Fruit fly (Drosophila melanogaster) whole organism, embryonic: Measurements from ENCODE around the gene Nepl12.
A peak's percentile ranks its signal among the peaks of the same experiment; 100 is the strongest.

Source experiments
- CG13123 ChIP-seq: fragments of 200-800 bp; sonication (Bioruptor generic); optimal IDR thresholded peaks from 2 replicates; lab custom pipeline; 2016; ENCODE audit warnings: missing biosample characterization, missing genetic modification characterization
- CG14667 ChIP-seq: fragments of 200-800 bp; sonication (Bioruptor generic); IDR thresholded peaks from 2 replicates; pipeline ENCODE4 v1.3.6; 2022; ENCODE audit warnings: missing biosample characterization, missing genetic modification characterization
- CG15696 ChIP-seq: fragments of 200-800 bp; sonication (Bioruptor generic); optimal IDR thresholded peaks from 2 replicates; lab custom pipeline; 2019; ENCODE audit warnings: missing biosample characterization, mild to moderate bottlenecking, missing genetic modification characterization, moderate library complexity
- CG16813 ChIP-seq: fragments of 200-800 bp; sonication (Bioruptor generic); IDR thresholded peaks from 3 replicates; pipeline ENCODE4 v1.3.6; 2022; ENCODE audit warnings: missing biosample characterization, missing genetic modification characterization; ENCODE audit not compliant: partially characterized antibody
- CG16863 ChIP-seq: fragments of 200-800 bp; sonication (Bioruptor generic); optimal IDR thresholded peaks from 3 replicates; lab custom pipeline; 2016; ENCODE audit warnings: missing biosample characterization, missing genetic modification characterization
- CG17328 ChIP-seq: fragments of 200-800 bp; sonication (Bioruptor generic); IDR thresholded peaks from 2 replicates; pipeline ENCODE4 v1.3.6; 2022; ENCODE audit warnings: missing biosample characterization, missing genetic modification characterization
- CG17568 ChIP-seq: fragments of 200-800 bp; sonication (Bioruptor generic); optimal IDR thresholded peaks from 2 replicates; lab custom pipeline; 2018; ENCODE audit warnings: missing biosample characterization, mild to moderate bottlenecking, missing genetic modification characterization, moderate library complexity
- CG17802 ChIP-seq: fragments of 200-800 bp; sonication (Bioruptor generic); optimal IDR thresholded peaks from 2 replicates; lab custom pipeline; 2018; ENCODE audit warnings: missing biosample characterization, mild to moderate bottlenecking, missing genetic modification characterization, moderate library complexity
- CG2202 ChIP-seq: fragments of 200-800 bp; sonication (Bioruptor generic); optimal IDR thresholded peaks from 2 replicates; lab custom pipeline; 2018; ENCODE audit warnings: missing biosample characterization, mild to moderate bottlenecking, missing genetic modification characterization
- CG30403 ChIP-seq: fragments of 200-800 bp; sonication (Bioruptor generic); optimal IDR thresholded peaks from 3 replicates; lab custom pipeline; 2016; ENCODE audit warnings: missing biosample characterization, missing genetic modification characterization
- CG3065 ChIP-seq: fragments of 200-800 bp; sonication (Bioruptor generic); optimal IDR thresholded peaks from 2 replicates; lab custom pipeline; 2016; ENCODE audit warnings: missing biosample characterization, missing genetic modification characterization
- CG31441 ChIP-seq: fragments of 200-800 bp; sonication (Bioruptor generic); IDR thresholded peaks from 2 replicates; pipeline ENCODE4 v1.3.6; 2022; ENCODE audit warnings: missing biosample characterization, missing genetic modification characterization
- CG3726 ChIP-seq: fragments of 200-800 bp; sonication (Bioruptor generic); IDR thresholded peaks from 3 replicates; pipeline ENCODE4, ENCODE4 v1.3.6; 2022; ENCODE audit warnings: missing biosample characterization, missing genetic modification characterization
- CG4424 ChIP-seq: fragments of 200-800 bp; sonication (Bioruptor generic); optimal IDR thresholded peaks from 3 replicates; lab custom pipeline; 2016; ENCODE audit warnings: missing biosample characterization, missing genetic modification characterization
- CG4617 ChIP-seq: fragments of 200-800 bp; sonication (Bioruptor generic); optimal IDR thresholded peaks from 3 replicates; lab custom pipeline; 2016; ENCODE audit warnings: missing biosample characterization, missing genetic modification characterization, borderline replicate concordance
- CG4854 ChIP-seq: fragments of 200-800 bp; sonication (Bioruptor generic); optimal IDR thresholded peaks from 2 replicates; lab custom pipeline; 2016; ENCODE audit warnings: missing biosample characterization, missing genetic modification characterization, inconsistent platforms
- CG7271 ChIP-seq: fragments of 200-800 bp; sonication (Bioruptor generic); optimal IDR thresholded peaks from 2 replicates; lab custom pipeline; 2018; ENCODE audit warnings: missing biosample characterization, mild to moderate bottlenecking, missing genetic modification characterization, moderate library complexity
- CG7928 ChIP-seq: fragments of 200-800 bp; sonication (Bioruptor generic); optimal IDR thresholded peaks from 2 replicates; lab custom pipeline; 2017; ENCODE audit warnings: missing biosample characterization, mild to moderate bottlenecking, missing genetic modification characterization
- CG9609 ChIP-seq: fragments of 200-800 bp; sonication (Bioruptor generic); optimal IDR thresholded peaks from 3 replicates; lab custom pipeline; 2016; ENCODE audit warnings: missing biosample characterization, missing genetic modification characterization
- CrebB ChIP-seq: fragments of 200-800 bp; sonication (Bioruptor generic); optimal IDR thresholded peaks from 3 replicates; lab custom pipeline; 2018; ENCODE audit warnings: missing biosample characterization, mild to moderate bottlenecking, missing genetic modification characterization
- D ChIP-seq, 2 experiments: fragments of 200-800 bp in 1 of 2; fragments of >200 bp in 1 of 2; sonication (Bioruptor generic) in 1 of 2; optimal IDR thresholded peaks; 2 replicates in 1 of 2; 3 replicates in 1 of 2; lab custom pipeline; 2017; ENCODE audit warnings: mild to moderate bottlenecking in 1 of 2, missing biosample characterization in 1 of 2, missing genetic modification characterization in 1 of 2, missing genetic modification reagents in 1 of 2
- D19B ChIP-seq: fragments of 200-800 bp; sonication (Bioruptor generic); optimal IDR thresholded peaks from 2 replicates; lab custom pipeline; 2017; ENCODE audit warnings: missing biosample characterization, mild to moderate bottlenecking, missing genetic modification characterization
- Dbx ChIP-seq: fragments of 200-800 bp; sonication (Bioruptor generic); IDR thresholded peaks from 3 replicates; pipeline ENCODE4 v1.3.6; 2022; ENCODE audit warnings: missing biosample characterization, missing genetic modification characterization
- Dll ChIP-seq: fragments of 200-800 bp; sonication (Bioruptor generic); IDR thresholded peaks from 4 replicates; pipeline ENCODE4 v1.3.6; 2022; ENCODE audit warnings: missing biosample characterization, missing genetic modification characterization; ENCODE audit not compliant: partially characterized antibody
- Doc3 ChIP-seq: fragments of 200-800 bp; sonication (Bioruptor generic); IDR thresholded peaks from 3 replicates; pipeline ENCODE4 v1.3.6; 2022; ENCODE audit warnings: missing biosample characterization, missing genetic modification characterization; ENCODE audit not compliant: partially characterized antibody
- Drgx ChIP-seq: fragments of 200-800 bp; sonication (Bioruptor generic); IDR thresholded peaks from 2 replicates; pipeline ENCODE4 v1.3.6; 2022; ENCODE audit warnings: missing biosample characterization, missing genetic modification characterization
- Ets65A ChIP-seq: fragments of 200-800 bp; sonication (Bioruptor generic); peaks from one replicate; lab custom pipeline; 2016; ENCODE audit warnings: missing biosample characterization, missing genetic modification characterization
- Fer3 ChIP-seq: fragments of 200-800 bp; sonication (Bioruptor generic); optimal IDR thresholded peaks from 2 replicates; lab custom pipeline; 2018; ENCODE audit warnings: missing biosample characterization, mild to moderate bottlenecking, missing genetic modification characterization, moderate library complexity
- GATAe ChIP-seq: fragments of 200-800 bp; sonication (Bioruptor generic); conservative IDR thresholded peaks from 2 replicates; pipeline ENCODE4 v1.3.6; 2022; ENCODE audit warnings: missing biosample characterization, missing genetic modification characterization
- Hsf ChIP-seq: fragments of 200-800 bp; sonication (Bioruptor generic); optimal IDR thresholded peaks from 3 replicates; lab custom pipeline; 2016; ENCODE audit warnings: missing biosample characterization, missing genetic modification characterization
- MESR4 ChIP-seq: fragments of 200-800 bp; sonication (Bioruptor generic); optimal IDR thresholded peaks from 2 replicates; lab custom pipeline; 2018; ENCODE audit warnings: missing biosample characterization, mild to moderate bottlenecking, missing genetic modification characterization, moderate library complexity
- Mad ChIP-seq: fragments of 200-800 bp; sonication (Bioruptor generic); optimal IDR thresholded peaks from 2 replicates; lab custom pipeline; 2016; ENCODE audit warnings: missing biosample characterization, missing genetic modification characterization
- Mrtf ChIP-seq: fragments of 200-800 bp; sonication (Bioruptor generic); IDR thresholded peaks from 3 replicates; pipeline ENCODE4 v1.3.6; 2022; ENCODE audit warnings: missing biosample characterization, missing genetic modification characterization
- Opbp ChIP-seq: fragments of 200-800 bp; sonication (Bioruptor generic); IDR thresholded peaks from 3 replicates; pipeline ENCODE4 v1.3.6; 2022; ENCODE audit warnings: missing biosample characterization, missing genetic modification characterization; ENCODE audit not compliant: partially characterized antibody
- Side ChIP-seq: fragments of 200-800 bp; sonication (Bioruptor generic); optimal IDR thresholded peaks from 2 replicates; lab custom pipeline; 2016; ENCODE audit warnings: missing biosample characterization, missing genetic modification characterization
- Sry-β ChIP-seq: fragments of 200-800 bp; sonication (Bioruptor generic); optimal IDR thresholded peaks from 2 replicates; lab custom pipeline; 2018; ENCODE audit warnings: missing biosample characterization, mild to moderate bottlenecking, missing genetic modification characterization, moderate library complexity
- Xrp1 ChIP-seq: fragments of 200-800 bp; sonication (Bioruptor generic); IDR thresholded peaks from 2 replicates; pipeline ENCODE4 v1.3.6; 2022; ENCODE audit warnings: missing biosample characterization, missing genetic modification characterization
- cas ChIP-seq: fragments of 200-800 bp; sonication (Bioruptor generic); IDR thresholded peaks from 2 replicates; pipeline ENCODE4 v1.3.6; 2022; ENCODE audit warnings: missing biosample characterization, missing genetic modification characterization
- cato ChIP-seq: fragments of 200-800 bp; sonication (Bioruptor generic); optimal IDR thresholded peaks from 2 replicates; lab custom pipeline; 2016; ENCODE audit warnings: missing biosample characterization, missing genetic modification characterization, borderline replicate concordance
- crc ChIP-seq: fragments of 200-800 bp; sonication (Bioruptor generic); optimal IDR thresholded peaks from 2 replicates; lab custom pipeline; 2016; ENCODE audit warnings: missing biosample characterization, missing genetic modification characterization
- dimm ChIP-seq: fragments of 200-800 bp; sonication (Bioruptor generic); IDR thresholded peaks from 2 replicates; pipeline ENCODE4 v1.3.6; 2022; ENCODE audit warnings: missing biosample characterization, missing genetic modification characterization
- org-1 ChIP-seq: fragments of 200-800 bp; sonication (Bioruptor generic); optimal IDR thresholded peaks from 2 replicates; lab custom pipeline; 2017; ENCODE audit warnings: missing biosample characterization, missing genetic modification characterization
- otp ChIP-seq: fragments of 200-800 bp; sonication (Bioruptor generic); IDR thresholded peaks from 3 replicates; pipeline ENCODE4, ENCODE4 v1.3.6; 2022; ENCODE audit warnings: missing biosample characterization, missing genetic modification characterization
- p53 ChIP-seq: fragments of 200-800 bp; sonication (Bioruptor generic); optimal IDR thresholded peaks from 2 replicates; lab custom pipeline; 2016; ENCODE audit warnings: missing biosample characterization, missing genetic modification characterization
- sd ChIP-seq: fragments of 200-800 bp; sonication (Bioruptor generic); optimal IDR thresholded peaks from 3 replicates; lab custom pipeline; 2018; ENCODE audit warnings: missing biosample characterization, mild to moderate bottlenecking, missing genetic modification characterization, moderate library complexity
- sens-2 ChIP-seq: fragments of 200-800 bp; sonication (Bioruptor generic); IDR thresholded peaks from 2 replicates; pipeline ENCODE4 v1.3.6; 2022; ENCODE audit warnings: missing biosample characterization, missing genetic modification characterization
- sug ChIP-seq: fragments of 200-800 bp; optimal IDR thresholded peaks from 2 replicates; lab custom pipeline; 2019; ENCODE audit warnings: missing biosample characterization, mild to moderate bottlenecking, missing genetic modification characterization, moderate library complexity
- tap ChIP-seq: fragments of 200-800 bp; optimal IDR thresholded peaks from 3 replicates; lab custom pipeline; 2019; ENCODE audit warnings: missing biosample characterization, mild to moderate bottlenecking, missing genetic modification characterization, moderate library complexity
- tll ChIP-seq, 2 experiments: fragments of 200-800 bp in 1 of 2; fragments of >200 bp in 1 of 2; sonication (Bioruptor generic) in 1 of 2; optimal IDR thresholded peaks; 2 replicates each; lab custom pipeline; 2017 to 2019; ENCODE audit warnings: missing biosample characterization in 2 of 2, missing genetic modification characterization in 2 of 2, mild to moderate bottlenecking in 1 of 2, moderate library complexity in 1 of 2
- twi ChIP-seq: fragments of 200-800 bp; optimal IDR thresholded peaks from 2 replicates; lab custom pipeline; 2019; ENCODE audit warnings: missing biosample characterization, mild to moderate bottlenecking, missing genetic modification characterization, moderate library complexity
- tx ChIP-seq: fragments of 200-800 bp; sonication (Bioruptor generic); optimal IDR thresholded peaks from 2 replicates; lab custom pipeline; 2016; ENCODE audit warnings: missing biosample characterization, missing genetic modification characterization

The Nepl12 gene

dm6 chr3R:9630633-9631095 is 44.7 kb upstream of the Nepl12 start, which contains the start of gene Calr (continued):
- TF ChIP-seq CG13123 (GFP tag; lab: Kevin White, UChicago) (no peak), CG14667 (GFP tag; lab: Robert Waterston, UW) (no peak), otp (GFP tag; lab: Robert Waterston, UW) (no peak), Mad (GFP tag; lab: Kevin White, UChicago) (no peak), Dll (GFP tag; lab: Robert Waterston, UW) (no peak), GATAe (GFP tag; lab: Robert Waterston, UW) (no peak), sug (tag; lab: Kevin White, UChicago) (peak; percentile 35), Mrtf (no peak), D19B (no peak), CG4617 (GFP tag; lab: Kevin White, UChicago) (no peak), Side (GFP tag; lab: Kevin White, UChicago) (peak; percentile 22), CG7928 (GFP tag; lab: Kevin White, UChicago) (peak; percentile 47), CG30403 (GFP tag; lab: Kevin White, UChicago) (no peak), CG7271 (tag; lab: Kevin White, UChicago) (peak; percentile 46), tap (tag; lab: Kevin White, UChicago) (no peak), Sry-β (no peak), p53 (GFP tag; lab: Kevin White, UChicago) (no peak), CG9609 (GFP tag; lab: Kevin White, UChicago) (peak; percentile 18), cato (GFP tag; lab: Kevin White, UChicago) (no peak), CG4424 (GFP tag; lab: Kevin White, UChicago) (peak; percentile 4), sd (tag; lab: Kevin White, UChicago) (peak; percentile 64), CG16863 (GFP tag; lab: Kevin White, UChicago) (peak; percentile 46), dimm (GFP tag; lab: Robert Waterston, UW) (no peak), Fer3 (peak; percentile 12), CG3065 (GFP tag; lab: Kevin White, UChicago) (no peak), MESR4 (GFP tag; lab: Kevin White, UChicago) (peak; percentile 87), CrebB (tag; lab: Kevin White, UChicago) (peak; percentile 41), cas (GFP tag; lab: Robert Waterston, UW) (no peak), org-1 (peak; percentile 4), CG31441 (no peak), CG3726 (GFP tag; lab: Robert Waterston, UW) (no peak), crc (no peak), CG2202 (tag; lab: Kevin White, UChicago) (peak; percentile 42), CG17328 (GFP tag; lab: Robert Waterston, UW) (no peak), Drgx (no peak), CG4854 (no peak), Dbx (GFP tag; lab: Robert Waterston, UW) (no peak), CG17568 (GFP tag; lab: Kevin White, UChicago) (no peak), twi (no peak), D (optimal IDR thresholded peaks at IDR 0.05; lab: Kevin White, UChicago) (no peak), D (GFP tag; optimal IDR thresholded peaks at IDR 0.05; lab: Kevin White, UChicago) (no peak), tx (GFP tag; lab: Kevin White, UChicago) (no peak), CG17802 (tag; lab: Kevin White, UChicago) (no peak), CG16813 (GFP tag; lab: Robert Waterston, UW) (no peak), CG15696 (tag; lab: Kevin White, UChicago) (no peak), Doc3 (GFP tag; lab: Robert Waterston, UW) (no peak), sens-2 (GFP tag; lab: Robert Waterston, UW) (no peak), Opbp (GFP tag; lab: Robert Waterston, UW) (no peak), Xrp1 (GFP tag; lab: Robert Waterston, UW) (no peak), Ets65A (GFP tag; lab: Kevin White, UChicago) (no peak), Hsf (GFP tag; lab: Kevin White, UChicago) (no peak), tll (GFP tag; optimal IDR thresholded peaks at IDR 0.05; lab: Kevin White, UChicago) (peak in 1 of 2 experiments; percentile 29)
